Worm (Caenorhabditis elegans) whole organism, L4 larva: ENCODE results near the gene AC3.5.
A peak's percentile ranks its signal among the peaks of the same experiment; 100 is the strongest.

ENCODE experiments used
- F26F4.8 ChIP-seq: fragments of 200-800 bp; sonication (Bioruptor generic); conservative IDR thresholded peaks from 2 replicates; pipeline ENCODE4 v1.3.6; 2022; ENCODE audit warnings: missing genetic modification characterization, missing compliant biosample characterization
- F37D6.2 ChIP-seq: sonication (generic microtip); optimal IDR thresholded peaks from 2 replicates; lab custom pipeline; 2016; ENCODE audit warnings: mild to moderate bottlenecking, missing genetic modification characterization, missing compliant biosample characterization
- F49E8.2 ChIP-seq: sonication (generic microtip); optimal IDR thresholded peaks from 2 replicates; lab custom pipeline; 2016; ENCODE audit warnings: missing compliant biosample characterization, mild to moderate bottlenecking, missing genetic modification characterization, borderline replicate concordance
- T26A8.4 ChIP-seq: fragments of 200-800 bp; sonication (Bioruptor generic); IDR thresholded peaks from 2 replicates; pipeline ENCODE4 v1.3.6; 2022; ENCODE audit warnings: missing genetic modification characterization, missing compliant biosample characterization
- Y105C5A.15 ChIP-seq: fragments of 200-800 bp; sonication (Bioruptor generic); IDR thresholded peaks from 2 replicates; pipeline ENCODE4 v1.3.6; 2022; ENCODE audit warnings: missing genetic modification characterization, missing compliant biosample characterization
- ZK337.2 ChIP-seq: fragments of 200-800 bp; sonication (Bioruptor generic); IDR thresholded peaks from 2 replicates; pipeline ENCODE4 v1.3.6; 2022; ENCODE audit warnings: missing genetic modification reagents, missing genetic modification characterization, missing compliant biosample characterization
- ZK546.5 ChIP-seq, 2 experiments: sonication (generic microtip); optimal IDR thresholded peaks; 2 replicates each; lab custom pipeline; 2017; ENCODE audit warnings: missing biosample characterization in 2 of 2, missing genetic modification characterization in 2 of 2
- aha-1 ChIP-seq: fragments of 150-350 bp; peaks from one replicate; lab custom pipeline; 2014; ENCODE audit warnings: missing biosample characterization, missing genetic modification characterization
- aly-2 ChIP-seq: sonication (generic microtip); optimal IDR thresholded peaks from 2 replicates; lab custom pipeline; 2018; ENCODE audit warnings: missing biosample characterization, missing genetic modification characterization
- attf-4 ChIP-seq: sonication (generic microtip); optimal IDR thresholded peaks from 3 replicates; lab custom pipeline; 2017; ENCODE audit warnings: missing biosample characterization, missing genetic modification characterization
- ceh-28 ChIP-seq: fragments of 150-350 bp; optimal IDR thresholded peaks from 2 replicates; lab custom pipeline; 2014; ENCODE audit warnings: missing biosample characterization, missing genetic modification reagents, missing genetic modification characterization
- cey-2 ChIP-seq: sonication (generic microtip); optimal IDR thresholded peaks from 3 replicates; lab custom pipeline; 2017; ENCODE audit warnings: missing genetic modification characterization, mild to moderate bottlenecking, missing compliant biosample characterization, antibody characterized with exemption, borderline replicate concordance; ENCODE audit not compliant: insufficient read depth
- ctbp-1 ChIP-seq: fragments of 200-800 bp; sonication (Bioruptor generic); IDR thresholded peaks from 2 replicates; pipeline ENCODE4 v1.3.6; 2022; ENCODE audit warnings: missing genetic modification reagents, missing genetic modification characterization, missing compliant biosample characterization
- daf-16 ChIP-seq, 3 experiments: sonication (generic microtip); optimal IDR thresholded peaks; 2 replicates each; lab custom pipeline; 2016 to 2017; ENCODE audit warnings: missing genetic modification characterization in 3 of 3, missing genetic modification reagents in 3 of 3, mild to moderate bottlenecking in 2 of 3, missing compliant biosample characterization in 2 of 3, missing biosample characterization in 1 of 3, moderate library complexity in 1 of 3
- dmd-6 ChIP-seq: fragments of 200-800 bp; sonication (Bioruptor generic); IDR thresholded peaks from 2 replicates; pipeline ENCODE4 v1.3.6; 2022; ENCODE audit warnings: missing genetic modification reagents, missing genetic modification characterization, missing compliant biosample characterization
- dmd-8 ChIP-seq: fragments of 200-800 bp; sonication (Bioruptor generic); IDR thresholded peaks from 2 replicates; pipeline ENCODE4 v1.3.6; 2022; ENCODE audit warnings: missing genetic modification characterization, missing compliant biosample characterization
- dmd-9 ChIP-seq: fragments of 200-800 bp; sonication (Bioruptor generic); IDR thresholded peaks from 2 replicates; pipeline ENCODE4 v1.3.6; 2022; ENCODE audit warnings: missing genetic modification reagents, missing genetic modification characterization, missing compliant biosample characterization
- fkh-10 ChIP-seq: fragments of 150-350 bp; optimal IDR thresholded peaks from 2 replicates; lab custom pipeline; 2014; ENCODE audit warnings: missing biosample characterization, missing genetic modification reagents, missing genetic modification characterization
- fos-1 ChIP-seq: fragments of 150-350 bp; optimal IDR thresholded peaks from 2 replicates; lab custom pipeline; 2014; ENCODE audit warnings: missing biosample characterization, missing genetic modification characterization
- hmg-1.1 ChIP-seq: fragments of 200-800 bp; sonication (Bioruptor generic); IDR thresholded peaks from 2 replicates; pipeline ENCODE4 v1.3.6; 2022; ENCODE audit warnings: missing genetic modification reagents, missing genetic modification characterization, missing compliant biosample characterization
- jun-1 ChIP-seq: fragments of 150-350 bp; optimal IDR thresholded peaks from 2 replicates; lab custom pipeline; 2014; ENCODE audit warnings: missing biosample characterization, missing genetic modification reagents, missing genetic modification characterization
- lim-7 ChIP-seq: fragments of 200-800 bp; sonication (Bioruptor generic); IDR thresholded peaks from 2 replicates; pipeline ENCODE4 v1.3.6; 2022; ENCODE audit warnings: missing genetic modification characterization, missing compliant biosample characterization
- lin-1 ChIP-seq: fragments of 200-800 bp; sonication (Bioruptor generic); IDR thresholded peaks from 2 replicates; pipeline ENCODE4 v1.3.6; 2022; ENCODE audit warnings: missing genetic modification reagents, missing genetic modification characterization, missing compliant biosample characterization
- lin-13 ChIP-seq: fragments of 150-350 bp; optimal IDR thresholded peaks from 2 replicates; lab custom pipeline; 2014; ENCODE audit warnings: missing biosample characterization, missing genetic modification reagents, missing genetic modification characterization
- lin-38 ChIP-seq: fragments of 200-800 bp; sonication (Bioruptor generic); IDR thresholded peaks from 2 replicates; pipeline ENCODE4 v1.3.6; 2022; ENCODE audit warnings: missing genetic modification reagents, missing genetic modification characterization, missing compliant biosample characterization
- lsy-2 ChIP-seq, 2 experiments: fragments of 150-350 bp in 1 of 2; sonication (generic microtip) in 1 of 2; optimal IDR thresholded peaks; 2 replicates each; lab custom pipeline; 2014 to 2017; ENCODE audit warnings: missing biosample characterization in 2 of 2, missing genetic modification characterization in 2 of 2
- madf-9 ChIP-seq: fragments of 200-800 bp; sonication (Bioruptor generic); conservative IDR thresholded peaks from 2 replicates; pipeline ENCODE4 v1.3.6; 2022; ENCODE audit warnings: missing genetic modification reagents, missing genetic modification characterization, missing compliant biosample characterization
- mdl-1 ChIP-seq, 2 experiments: fragments of 150-350 bp in 1 of 2; sonication (generic microtip) in 1 of 2; optimal IDR thresholded peaks; 2 replicates each; lab custom pipeline; 2014 to 2017; ENCODE audit warnings: missing biosample characterization in 2 of 2, missing genetic modification characterization in 2 of 2
- mdt-29 ChIP-seq: fragments of 200-800 bp; sonication (Bioruptor generic); IDR thresholded peaks from 2 replicates; pipeline ENCODE4 v1.3.6; 2022; ENCODE audit warnings: missing genetic modification reagents, missing genetic modification characterization, missing compliant biosample characterization
- mep-1 ChIP-seq: fragments of 150-350 bp; sonication (generic microtip); optimal IDR thresholded peaks from 3 replicates; lab custom pipeline; 2014; ENCODE audit warnings: missing biosample characterization, missing genetic modification characterization
- nhr-102 ChIP-seq: sonication (generic microtip); optimal IDR thresholded peaks from 2 replicates; lab custom pipeline; 2016; ENCODE audit warnings: mild to moderate bottlenecking, missing genetic modification characterization, moderate library complexity, missing compliant biosample characterization
- nhr-11 ChIP-seq: fragments of 150-350 bp; optimal IDR thresholded peaks from 2 replicates; lab custom pipeline; 2014; ENCODE audit warnings: missing biosample characterization, missing genetic modification characterization
- nhr-237 ChIP-seq: sonication (generic microtip); optimal IDR thresholded peaks from 2 replicates; lab custom pipeline; 2017; ENCODE audit warnings: missing biosample characterization, missing genetic modification characterization
- nhr-41 ChIP-seq: fragments of 200-800 bp; sonication (Bioruptor generic); IDR thresholded peaks from 2 replicates; pipeline ENCODE4 v1.3.6; 2022; ENCODE audit warnings: missing genetic modification reagents, missing genetic modification characterization, missing compliant biosample characterization
- nhr-42 ChIP-seq: fragments of 200-800 bp; sonication (Bioruptor generic); IDR thresholded peaks from 2 replicates; pipeline ENCODE4 v1.3.6; 2022; ENCODE audit warnings: missing genetic modification characterization, missing compliant biosample characterization
- nhr-48 ChIP-seq: sonication (generic microtip); optimal IDR thresholded peaks from 2 replicates; lab custom pipeline; 2016; ENCODE audit warnings: mild to moderate bottlenecking, missing genetic modification characterization, missing compliant biosample characterization
- nhr-6 ChIP-seq: fragments of 150-350 bp; optimal IDR thresholded peaks from 2 replicates; lab custom pipeline; 2014; ENCODE audit warnings: missing biosample characterization, missing genetic modification characterization
- nhr-76 ChIP-seq: fragments of 150-350 bp; optimal IDR thresholded peaks from 2 replicates; lab custom pipeline; 2014; ENCODE audit warnings: missing biosample characterization, missing genetic modification characterization
- pha-4 ChIP-seq, 2 experiments: fragments of 150-350 bp in 1 of 2; fragments of 200-800 bp in 1 of 2; sonication (Bioruptor generic) in 1 of 2; IDR thresholded peaks in 1 of 2; optimal IDR thresholded peaks in 1 of 2; 2 replicates each; pipeline versions ENCODE4 v1.3.6 to Lab custom; 2014 to 2022; ENCODE audit warnings: missing genetic modification characterization in 2 of 2, missing genetic modification reagents in 2 of 2, missing biosample characterization in 1 of 2, missing compliant biosample characterization in 1 of 2
- php-3 ChIP-seq: fragments of 200-800 bp; sonication (Bioruptor generic); IDR thresholded peaks from 2 replicates; pipeline ENCODE4 v1.3.6; 2022; ENCODE audit warnings: missing genetic modification reagents, missing genetic modification characterization, missing compliant biosample characterization
- pqm-1 ChIP-seq: sonication (generic microtip); optimal IDR thresholded peaks from 2 replicates; lab custom pipeline; 2017; ENCODE audit warnings: missing biosample characterization, missing genetic modification characterization
- rbr-2 ChIP-seq: sonication (generic microtip); optimal IDR thresholded peaks from 2 replicates; lab custom pipeline; 2016; ENCODE audit warnings: missing genotype, missing genetic modification characterization, missing compliant biosample characterization
- saeg-2 ChIP-seq: fragments of 200-800 bp; sonication (Bioruptor generic); IDR thresholded peaks from 2 replicates; pipeline ENCODE4 v1.3.6; 2022; ENCODE audit warnings: missing genetic modification reagents, missing genetic modification characterization, missing compliant biosample characterization
- set-16 ChIP-seq: fragments of 200-800 bp; sonication (Bioruptor generic); IDR thresholded peaks from 2 replicates; pipeline ENCODE4 v1.3.6; 2022; ENCODE audit warnings: missing genetic modification reagents, missing genetic modification characterization, missing compliant biosample characterization
- skn-1 ChIP-seq: fragments of 150-350 bp; optimal IDR thresholded peaks from 2 replicates; lab custom pipeline; 2014; ENCODE audit warnings: missing biosample characterization, missing genetic modification characterization
- unc-130 ChIP-seq: sonication (generic microtip); optimal IDR thresholded peaks from 2 replicates; lab custom pipeline; 2016; ENCODE audit warnings: missing genetic modification reagents, missing genetic modification characterization, missing compliant biosample characterization
- vab-7 ChIP-seq: fragments of 200-800 bp; sonication (Bioruptor generic); IDR thresholded peaks from 2 replicates; pipeline ENCODE4 v1.3.6; 2022; ENCODE audit warnings: missing genetic modification reagents, missing genetic modification characterization, missing compliant biosample characterization
- zag-1 ChIP-seq: fragments of 150-350 bp; optimal IDR thresholded peaks from 2 replicates; lab custom pipeline; 2014; ENCODE audit warnings: missing biosample characterization, missing genetic modification characterization
- zip-11 ChIP-seq: fragments of 200-800 bp; sonication (Bioruptor generic); IDR thresholded peaks from 2 replicates; pipeline ENCODE4 v1.3.6; 2022; ENCODE audit warnings: missing genetic modification characterization, missing compliant biosample characterization
- ztf-11 ChIP-seq: fragments of 150-350 bp; optimal IDR thresholded peaks from 2 replicates; lab custom pipeline; 2014; ENCODE audit warnings: missing biosample characterization, missing genetic modification characterization

Gene AC3.5

DNA sequence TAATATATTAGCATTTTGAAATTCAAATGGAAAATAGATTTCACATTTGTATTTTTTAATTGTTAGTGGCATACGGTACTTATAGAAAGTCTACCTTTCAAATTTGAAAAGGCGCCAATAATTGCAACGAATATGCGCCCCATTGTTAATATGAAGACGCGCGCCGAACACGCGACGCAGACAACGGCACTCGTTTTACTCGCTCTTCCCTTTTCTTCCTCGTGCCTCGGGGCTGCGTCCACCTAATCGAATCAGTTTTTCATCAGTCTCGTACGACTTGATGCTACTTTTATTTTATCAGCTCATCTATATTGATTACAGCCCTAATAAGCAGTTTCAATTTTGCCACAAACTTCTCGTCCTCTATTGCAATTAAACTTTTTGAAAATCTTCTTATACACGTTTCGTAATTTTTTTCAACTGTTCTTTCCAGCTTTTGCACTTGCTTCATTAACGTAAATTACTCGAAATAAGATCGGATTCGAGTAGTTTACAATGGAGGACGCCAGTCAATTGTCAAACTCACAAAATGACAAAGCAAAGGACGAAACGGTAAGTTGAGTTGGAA is 26.4 kb upstream of the AC3.5 start, which contains the start of gene cash-1 (continued):
- TF ChIP-seq rbr-2 (peak; percentile 46), nhr-237 (tag; lab: Kevin White, UChicago) (no peak), ztf-11 (tag; lab: Kevin White, UChicago) (no peak), attf-4 (tag; lab: Kevin White, UChicago) (no peak), php-3 (GFP tag; lab: Robert Waterston, UW) (no peak), aly-2 (no peak), F49E8.2 (no peak), fkh-10 (GFP tag; lab: Kevin White, UChicago) (peak; percentile 6), nhr-11 (tag; lab: Kevin White, UChicago) (no peak), set-16 (GFP tag; lab: Robert Waterston, UW) (no peak), mdl-1 (tag; optimal IDR thresholded peaks at IDR 0.05; lab: Kevin White, UChicago) (peak in 1 of 2 experiments; percentile 82), mep-1 (peak; percentile 66), saeg-2 (no peak), nhr-48 (tag; lab: Kevin White, UChicago) (no peak), daf-16 (GFP tag; optimal IDR thresholded peaks at IDR 0.05; lab: Kevin White, UChicago) (no peak), daf-16 (tag; optimal IDR thresholded peaks at IDR 0.05; lab: Kevin White, UChicago) (peak; percentile 42), lin-38 (GFP tag; lab: Robert Waterston, UW) (peak; percentile 89), vab-7 (GFP tag; lab: Robert Waterston, UW) (no peak), nhr-41 (GFP tag; lab: Robert Waterston, UW) (no peak), unc-130 (GFP tag; lab: Kevin White, UChicago) (peak; percentile 20), zip-11 (GFP tag; lab: Robert Waterston, UW) (no peak), lin-1 (GFP tag; lab: Robert Waterston, UW) (0 out of 2 replicates have a peak, but pooled peaks have one; percentile 33), Y105C5A.15 (GFP tag; lab: Robert Waterston, UW) (no peak), ZK337.2 (GFP tag; lab: Robert Waterston, UW) (no peak), F26F4.8 (GFP tag; lab: Robert Waterston, UW) (no peak), jun-1 (tag; lab: Kevin White, UChicago) (no peak), pha-4 (GFP tag; IDR thresholded peaks at IDR 0.05; lab: Robert Waterston, UW) (no peak), pha-4 (tag; optimal IDR thresholded peaks at IDR 0.05; lab: Kevin White, UChicago) (no peak), pqm-1 (peak; percentile 45), T26A8.4 (no peak), nhr-76 (tag; lab: Kevin White, UChicago) (no peak), ceh-28 (no peak), mdt-29 (GFP tag; lab: Robert Waterston, UW) (no peak), lsy-2 (tag; optimal IDR thresholded peaks at IDR 0.05; lab: Kevin White, UChicago) (peak in 1 of 2 experiments; percentile 72), lin-13 (GFP tag; lab: Kevin White, UChicago) (peak; percentile 66), madf-9 (GFP tag; lab: Robert Waterston, UW) (no peak), ZK546.5 (tag; optimal IDR thresholded peaks at IDR 0.05; lab: Kevin White, UChicago) (no peak), nhr-42 (GFP tag; lab: Robert Waterston, UW) (no peak), dmd-6 (GFP tag; lab: Robert Waterston, UW) (peak; percentile 56), F37D6.2 (no peak), skn-1 (tag; lab: Kevin White, UChicago) (no peak), dmd-8 (GFP tag; lab: Robert Waterston, UW) (no peak), lim-7 (no peak), nhr-6 (tag; lab: Kevin White, UChicago) (peak; percentile 65), fos-1 (no peak), aha-1 (tag; lab: Kevin White, UChicago) (peak; percentile 97), nhr-102 (tag; lab: Kevin White, UChicago) (no peak), dmd-9 (no peak), ctbp-1 (GFP tag; lab: Robert Waterston, UW) (no peak), zag-1 (tag; lab: Kevin White, UChicago) (no peak), hmg-1.1 (GFP tag; lab: Robert Waterston, UW) (peak; percentile 41; the same call in 1 of the 2 replicates), cey-2 (tag; lab: Kevin White, UChicago) (no peak)
